Worm (Caenorhabditis elegans): ENCODE measurements around the gene C08B11.9.

The C08B11.9 gene

ce11 chrII:8075324-8075810, 37.4 kb upstream of the C08B11.9 start, which contains the start of gene K02C4.2 (continued):
- TF ChIP-seq eyg-1 (tag; optimal IDR thresholded peaks at IDR 0.05), result peak; percentile 52
- TF ChIP-seq sox-2 (GFP tag; IDR thresholded peaks at IDR 0.05), result no peak
- no peak for TF ChIP-seq ceh-24 (tag; optimal IDR thresholded peaks at IDR 0.05)
- TF ChIP-seq lin-11 (tag; optimal IDR thresholded peaks at IDR 0.05), result peak; percentile 49
- peak; percentile 40 for TF ChIP-seq ttx-3 (tag; optimal IDR thresholded peaks at IDR 0.05)
- TF ChIP-seq hlh-13 (GFP tag; optimal IDR thresholded peaks at IDR 0.05), result peak; percentile 57
- TF ChIP-seq dmd-4 (tag; optimal IDR thresholded peaks at IDR 0.05; ENCODE audit: borderline replicate concordance), result no peak
- TF ChIP-seq unc-55 (GFP tag; optimal IDR thresholded peaks at IDR 0.05), result no peak
- TF ChIP-seq ceh-22 (tag; optimal IDR thresholded peaks at IDR 0.05), result peak; percentile 45
- TF ChIP-seq ref-2 (tag; optimal IDR thresholded peaks at IDR 0.05), result peak; percentile 59
- no peak for TF ChIP-seq elt-4 (tag; optimal IDR thresholded peaks at IDR 0.05)
- TF ChIP-seq hlh-8 (tag; optimal IDR thresholded peaks at IDR 0.05), result no peak
- no peak for TF ChIP-seq unc-3 (GFP tag; conservative IDR thresholded peaks at IDR 0.05)
- no peak for TF ChIP-seq unc-3 (tag; optimal IDR thresholded peaks at IDR 0.05)
- TF ChIP-seq ceh-6 (GFP tag; optimal IDR thresholded peaks at IDR 0.05), result peak; percentile 78
- peak; percentile 80 for TF ChIP-seq pat-9 (tag; optimal IDR thresholded peaks at IDR 0.05)
- TF ChIP-seq fkh-10 (GFP tag; optimal IDR thresholded peaks at IDR 0.05), result no peak
- peak; percentile 5 for TF ChIP-seq K02D7.2 (tag; optimal IDR thresholded peaks at IDR 0.05)
- TF ChIP-seq fkh-6 (tag; optimal IDR thresholded peaks at IDR 0.05), result peak; percentile 46
- TF ChIP-seq pqm-1 (tag; optimal IDR thresholded peaks at IDR 0.05), result no peak
- TF ChIP-seq ceh-45 (GFP tag; IDR thresholded peaks at IDR 0.05), result 0 out of 2 replicates have a peak, but pooled peaks have one; percentile 30
- no peak for TF ChIP-seq rnt-1 (tag; optimal IDR thresholded peaks at IDR 0.05)
- TF ChIP-seq ceh-19 (GFP tag; optimal IDR thresholded peaks at IDR 0.05), result no peak
- no peak for TF ChIP-seq ama-1 (optimal IDR thresholded peaks at IDR 0.05)
- no peak for TF ChIP-seq gmeb-2 (tag; optimal IDR thresholded peaks at IDR 0.05)
- TF ChIP-seq ahr-1 (tag; optimal IDR thresholded peaks at IDR 0.05), result no peak
- peak; percentile 51 for TF ChIP-seq nfya-1 (tag; optimal IDR thresholded peaks at IDR 0.05)
- peak; percentile 71 for TF ChIP-seq che-1 (tag; optimal IDR thresholded peaks at IDR 0.05)
- TF ChIP-seq F13H6.1 (tag; optimal IDR thresholded peaks at IDR 0.05), result no peak
- peak; percentile 57 for TF ChIP-seq ceh-18 (tag; optimal IDR thresholded peaks at IDR 0.05)
- no peak for TF ChIP-seq pros-1 (tag; optimal IDR thresholded peaks at IDR 0.05)

- TF ChIP-seq nfya-1 (tag; optimal IDR thresholded peaks at IDR 0.05), result no peak
- no peak for TF ChIP-seq ceh-30 (tag; optimal IDR thresholded peaks at IDR 0.05)
- TF ChIP-seq ceh-14 (tag; optimal IDR thresholded peaks at IDR 0.05), result no peak
- no peak for TF ChIP-seq fax-1 (tag; optimal IDR thresholded peaks at IDR 0.05)
- TF ChIP-seq ceh-22 (tag; optimal IDR thresholded peaks at IDR 0.05), result no peak
- no peak for TF ChIP-seq unc-55 (GFP tag; optimal IDR thresholded peaks at IDR 0.05)
- TF ChIP-seq npax-4 (tag; optimal IDR thresholded peaks at IDR 0.05), result no peak
- no peak for TF ChIP-seq tbx-2 (tag; optimal IDR thresholded peaks at IDR 0.05)
- TF ChIP-seq pag-3 (tag; optimal IDR thresholded peaks at IDR 0.05; ENCODE audit: borderline replicate concordance), result no peak
These were observed 36.1 kb upstream of the C08B11.9 start for ce11 chrII:8074058-8074457.

ce11 chrII:8073222-8073621, 35.3 kb upstream of the C08B11.9 start, which contains the start of gene gpcp-2:
Gene gpcp-2 (minus strand): TSS chrII:8073374.
- TF ChIP-seq gmeb-2 (tag; optimal IDR thresholded peaks at IDR 0.05) (no peak), elt-2 (tag; optimal IDR thresholded peaks at IDR 0.05) (peak; percentile 24), pax-1 (tag; optimal IDR thresholded peaks at IDR 0.05) (no peak)
